Fruit fly (Drosophila melanogaster): ENCODE results near the gene CG42371.

DNA sequence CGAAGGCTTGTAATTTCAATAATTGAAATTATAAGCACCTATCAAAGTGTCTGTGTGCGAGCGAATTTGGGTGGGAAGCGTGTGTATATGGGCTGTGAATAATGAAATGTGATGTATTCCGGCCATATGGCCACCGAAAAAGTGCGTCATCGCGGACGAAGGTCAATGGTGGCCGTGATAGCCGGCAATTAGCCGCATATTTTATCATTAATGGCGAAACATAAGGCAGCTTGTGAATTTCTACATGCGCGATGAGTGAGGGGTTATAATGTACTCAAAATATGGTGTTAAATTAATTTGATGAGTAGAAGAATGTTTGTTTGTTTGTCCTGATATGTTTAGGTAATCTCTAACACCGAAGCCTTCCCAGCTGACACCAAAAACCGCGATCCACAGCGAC, 25.6 kb downstream of the CG42371 start:
- TF ChIP-seq gfzf (GFP tag; optimal IDR thresholded peaks at IDR 0.05) (no peak), lov (optimal IDR thresholded peaks at IDR 0.05) (no peak), lov (GFP tag; IDR thresholded peaks at IDR 0.05) (no peak), CTCF (GFP tag; optimal IDR thresholded peaks at IDR 0.05) (no peak), CG2875 (GFP tag; optimal IDR thresholded peaks at IDR 0.05) (no peak), CG17802 (tag; optimal IDR thresholded peaks at IDR 0.05) (no peak), CG11723 (GFP tag; optimal IDR thresholded peaks at IDR 0.05) (no peak), NC2β (GFP tag; optimal IDR thresholded peaks at IDR 0.05) (no peak), ERR (GFP tag; optimal IDR thresholded peaks at IDR 0.05) (no peak), shn (GFP tag; optimal IDR thresholded peaks at IDR 0.05) (no peak), wor (GFP tag; IDR thresholded peaks at IDR 0.05) (no peak), ara (GFP tag; IDR thresholded peaks at IDR 0.05) (no peak), CG17361 (GFP tag; IDR thresholded peaks at IDR 0.05) (no peak)

Measured in whole organism, embryonic.